Worm (Caenorhabditis elegans) whole organism, L3 larva: ENCODE results near the gene F08F8.11.

Experiments used
- R02D3.7 ChIP-seq: fragments of 150-350 bp; optimal IDR thresholded peaks from 2 replicates; lab custom pipeline; 2014; ENCODE audit warnings: missing biosample characterization, missing genetic modification characterization
- ZK546.5 ChIP-seq: sonication (generic microtip); optimal IDR thresholded peaks from 2 replicates; lab custom pipeline; 2017; ENCODE audit warnings: missing biosample characterization, missing genetic modification characterization
- aly-2 ChIP-seq: fragments of 150-350 bp; optimal IDR thresholded peaks from 2 replicates; lab custom pipeline; 2014; ENCODE audit warnings: missing biosample characterization, missing genetic modification characterization
- ama-1 ChIP-seq: fragments of 150-350 bp; optimal IDR thresholded peaks from 2 replicates; lab custom pipeline; 2018
- ceh-16 ChIP-seq: sonication (generic microtip); optimal IDR thresholded peaks from 2 replicates; lab custom pipeline; 2017; ENCODE audit warnings: missing biosample characterization, missing genetic modification characterization
- ceh-28 ChIP-seq: fragments of 150-350 bp; optimal IDR thresholded peaks from 2 replicates; lab custom pipeline; 2014; ENCODE audit warnings: missing biosample characterization, missing genetic modification reagents, missing genetic modification characterization
- ceh-82 ChIP-seq: fragments of 150-350 bp; optimal IDR thresholded peaks from 2 replicates; lab custom pipeline; 2014; ENCODE audit warnings: missing biosample characterization, missing genetic modification characterization
- ceh-9 ChIP-seq: sonication (generic microtip); optimal IDR thresholded peaks from 2 replicates; lab custom pipeline; 2018; ENCODE audit warnings: missing biosample characterization, missing genetic modification characterization
- daf-12 ChIP-seq: fragments of 150-350 bp; optimal IDR thresholded peaks from 2 replicates; lab custom pipeline; 2014; ENCODE audit warnings: missing biosample characterization, missing genetic modification reagents, missing genetic modification characterization
- egl-27 ChIP-seq: sonication (generic microtip); optimal IDR thresholded peaks from 4 replicates; lab custom pipeline; 2017; ENCODE audit warnings: missing biosample characterization, missing genetic modification reagents, missing genetic modification characterization
- egl-5 ChIP-seq: fragments of 150-350 bp; optimal IDR thresholded peaks from 2 replicates; lab custom pipeline; 2017; ENCODE audit warnings: missing biosample characterization, missing genetic modification reagents, missing genetic modification characterization, inconsistent platforms
- elt-1 ChIP-seq: fragments of 150-350 bp; optimal IDR thresholded peaks from 2 replicates; lab custom pipeline; 2014; ENCODE audit warnings: missing biosample characterization, missing genetic modification characterization
- elt-2 ChIP-seq: sonication (generic microtip); optimal IDR thresholded peaks from 2 replicates; lab custom pipeline; 2016; ENCODE audit warnings: missing genetic modification reagents, mild to moderate bottlenecking, missing genetic modification characterization, missing compliant biosample characterization
- elt-3 ChIP-seq, 3 experiments: fragments of 150-350 bp in 1 of 3; sonication (generic microtip) in 2 of 3; optimal IDR thresholded peaks; 2 replicates in 2 of 3; 4 replicates in 1 of 3; lab custom pipeline; 2014 to 2017; ENCODE audit warnings: missing biosample characterization in 3 of 3, missing genetic modification characterization in 3 of 3
- eor-1 ChIP-seq, 2 experiments: fragments of 150-350 bp; optimal IDR thresholded peaks; 2 replicates each; lab custom pipeline; 2014 to 2018; ENCODE audit warnings: missing biosample characterization in 2 of 2, missing genetic modification characterization in 2 of 2
- fkh-10 ChIP-seq: sonication (generic microtip); optimal IDR thresholded peaks from 2 replicates; lab custom pipeline; 2017; ENCODE audit warnings: missing biosample characterization, missing genetic modification reagents, missing genetic modification characterization
- fkh-2 ChIP-seq: fragments of 150-350 bp; optimal IDR thresholded peaks from 2 replicates; lab custom pipeline; 2014; ENCODE audit warnings: missing biosample characterization, missing genetic modification reagents, missing genetic modification characterization
- fos-1 ChIP-seq: fragments of 150-350 bp; optimal IDR thresholded peaks from 2 replicates; lab custom pipeline; 2014; ENCODE audit warnings: missing biosample characterization, missing genetic modification characterization
- hmg-11 ChIP-seq: sonication (generic microtip); optimal IDR thresholded peaks from 2 replicates; lab custom pipeline; 2016; ENCODE audit warnings: missing genetic modification characterization, missing compliant biosample characterization
- jun-1 ChIP-seq: fragments of 150-350 bp; optimal IDR thresholded peaks from 2 replicates; lab custom pipeline; 2014; ENCODE audit warnings: missing biosample characterization, missing genetic modification reagents, missing genetic modification characterization
- lin-15B ChIP-seq: fragments of 150-350 bp; optimal IDR thresholded peaks from 2 replicates; lab custom pipeline; 2014; ENCODE audit warnings: missing biosample characterization, missing genetic modification characterization
- lin-39 ChIP-seq: fragments of 150-350 bp; optimal IDR thresholded peaks from 2 replicates; lab custom pipeline; 2018; ENCODE audit warnings: missing biosample characterization, missing genetic modification reagents, missing genetic modification characterization
- lsy-12 ChIP-seq: sonication (generic microtip); optimal IDR thresholded peaks from 2 replicates; lab custom pipeline; 2016; ENCODE audit warnings: mild to moderate bottlenecking, missing genetic modification characterization, missing compliant biosample characterization
- mdl-1 ChIP-seq: fragments of 150-350 bp; optimal IDR thresholded peaks from 2 replicates; lab custom pipeline; 2014; ENCODE audit warnings: missing biosample characterization, missing genetic modification characterization
- mml-1 ChIP-seq: fragments of 150-350 bp; sonication (generic microtip); optimal IDR thresholded peaks from 3 replicates; lab custom pipeline; 2014; ENCODE audit warnings: missing biosample characterization, missing genetic modification characterization
- nfya-1 ChIP-seq: sonication (generic microtip); optimal IDR thresholded peaks from 2 replicates; lab custom pipeline; 2017; ENCODE audit warnings: missing genetic modification characterization, mild to moderate bottlenecking, missing compliant biosample characterization, antibody characterized with exemption, moderate library complexity; ENCODE audit not compliant: insufficient read depth
- nhr-11 ChIP-seq: fragments of 150-350 bp; optimal IDR thresholded peaks from 2 replicates; lab custom pipeline; 2014; ENCODE audit warnings: missing biosample characterization, missing genetic modification characterization
- nhr-12 ChIP-seq: fragments of 150-350 bp; optimal IDR thresholded peaks from 2 replicates; lab custom pipeline; 2014; ENCODE audit warnings: missing biosample characterization, missing genetic modification characterization
- nhr-23 ChIP-seq: fragments of 150-350 bp; optimal IDR thresholded peaks from 2 replicates; lab custom pipeline; 2014; ENCODE audit warnings: missing biosample characterization, missing genetic modification reagents, missing genetic modification characterization
- nhr-237 ChIP-seq: fragments of 150-350 bp; optimal IDR thresholded peaks from 2 replicates; lab custom pipeline; 2014; ENCODE audit warnings: missing biosample characterization, missing genetic modification characterization
- nhr-25 ChIP-seq: sonication (generic microtip); optimal IDR thresholded peaks from 2 replicates; lab custom pipeline; 2017; ENCODE audit warnings: missing biosample characterization, missing genetic modification characterization
- nhr-28 ChIP-seq: fragments of 150-350 bp; optimal IDR thresholded peaks from 2 replicates; lab custom pipeline; 2014; ENCODE audit warnings: missing biosample characterization, missing genetic modification characterization
- nhr-43 ChIP-seq: sonication (generic microtip); optimal IDR thresholded peaks from 2 replicates; lab custom pipeline; 2016; ENCODE audit warnings: mild to moderate bottlenecking, missing genetic modification characterization, missing compliant biosample characterization; ENCODE audit not compliant: poor library complexity, severe bottlenecking
- nhr-67 ChIP-seq: fragments of 150-350 bp; optimal IDR thresholded peaks from 2 replicates; lab custom pipeline; 2014; ENCODE audit warnings: missing biosample characterization, missing genetic modification characterization
- nhr-76 ChIP-seq: fragments of 150-350 bp; sonication (generic microtip); optimal IDR thresholded peaks from 5 replicates; lab custom pipeline; 2014; ENCODE audit warnings: missing biosample characterization, missing genetic modification characterization
- nhr-77 ChIP-seq: fragments of 150-350 bp; optimal IDR thresholded peaks from 2 replicates; lab custom pipeline; 2014; ENCODE audit warnings: missing biosample characterization, missing genetic modification characterization
- pha-4 ChIP-seq: fragments of 150-350 bp; optimal IDR thresholded peaks from 2 replicates; lab custom pipeline; 2014; ENCODE audit warnings: missing biosample characterization, missing genetic modification reagents, missing genetic modification characterization
- pqm-1 ChIP-seq: fragments of 150-350 bp; optimal IDR thresholded peaks from 2 replicates; lab custom pipeline; 2017; ENCODE audit warnings: missing biosample characterization, missing genetic modification characterization, inconsistent platforms
- sea-2 ChIP-seq: fragments of 150-350 bp; sonication (generic microtip); optimal IDR thresholded peaks from 4 replicates; lab custom pipeline; 2014; ENCODE audit warnings: missing biosample characterization, missing genetic modification reagents, missing genetic modification characterization
- skn-1 ChIP-seq: fragments of 150-350 bp; optimal IDR thresholded peaks from 2 replicates; lab custom pipeline; 2014; ENCODE audit warnings: missing biosample characterization, missing genetic modification characterization
- snpc-4 ChIP-seq: fragments of 150-350 bp; optimal IDR thresholded peaks from 2 replicates; lab custom pipeline; 2014; ENCODE audit warnings: missing biosample characterization, missing genetic modification characterization
- tbx-2 ChIP-seq: sonication (generic microtip); optimal IDR thresholded peaks from 2 replicates; lab custom pipeline; 2016; ENCODE audit warnings: mild to moderate bottlenecking, missing genetic modification characterization, missing compliant biosample characterization
- unc-39 ChIP-seq: sonication (generic microtip); optimal IDR thresholded peaks from 4 replicates; lab custom pipeline; 2017; ENCODE audit warnings: missing biosample characterization, missing genetic modification characterization
- unc-62 ChIP-seq: fragments of 150-350 bp; sonication (generic microtip); optimal IDR thresholded peaks from 4 replicates; lab custom pipeline; 2014; ENCODE audit warnings: missing biosample characterization, missing genetic modification reagents, missing genetic modification characterization
- zag-1 ChIP-seq: fragments of 150-350 bp; optimal IDR thresholded peaks from 2 replicates; lab custom pipeline; 2014; ENCODE audit warnings: missing biosample characterization, missing genetic modification characterization
- ztf-11 ChIP-seq: fragments of 150-350 bp; optimal IDR thresholded peaks from 2 replicates; lab custom pipeline; 2014; ENCODE audit warnings: missing biosample characterization, missing genetic modification characterization
- ztf-4 ChIP-seq: fragments of 150-350 bp; optimal IDR thresholded peaks from 2 replicates; lab custom pipeline; 2014; ENCODE audit warnings: missing biosample characterization, missing genetic modification characterization

Gene F08F8.11

ce11 chrIII:7375434-7375833, 9.7 kb downstream of the F08F8.11 start:
- TF ChIP-seq hmg-11 (tag; lab: Kevin White, UChicago) (no peak), egl-5 (tag; lab: Kevin White, UChicago) (no peak), ceh-16 (tag; lab: Kevin White, UChicago) (no peak), nhr-43 (tag; lab: Kevin White, UChicago) (no peak), fkh-10 (GFP tag; lab: Kevin White, UChicago) (no peak), nhr-11 (no peak), elt-1 (tag; lab: Kevin White, UChicago) (no peak), daf-12 (no peak), ceh-28 (peak; percentile 65), ama-1 (peak; percentile 83), lin-15B (tag; lab: Kevin White, UChicago) (no peak), fos-1 (no peak), nhr-12 (tag; lab: Kevin White, UChicago) (no peak), nhr-77 (no peak), mdl-1 (no peak), egl-27 (tag; lab: Kevin White, UChicago) (no peak), sea-2 (GFP tag; lab: Kevin White, UChicago) (no peak), unc-39 (tag; lab: Kevin White, UChicago) (no peak), lin-39 (tag; lab: Kevin White, UChicago) (no peak), ceh-9 (tag; lab: Kevin White, UChicago) (no peak), nhr-76 (no peak), nhr-67 (tag; lab: Kevin White, UChicago) (no peak), elt-3 (tag; optimal IDR thresholded peaks at IDR 0.05; lab: Kevin White, UChicago) (peak in 2 of 3 experiments; percentile 44 to 91), nfya-1 (tag; lab: Kevin White, UChicago) (no peak), ztf-4 (no peak), nhr-25 (tag; lab: Kevin White, UChicago) (peak; percentile 14), nhr-23 (tag; lab: Kevin White, UChicago) (peak; percentile 62), elt-2 (tag; lab: Kevin White, UChicago) (peak; percentile 86), snpc-4 (no peak), R02D3.7 (peak; percentile 14), zag-1 (tag; lab: Kevin White, UChicago) (no peak), eor-1 (tag; optimal IDR thresholded peaks at IDR 0.05; lab: Kevin White, UChicago) (no peak), lsy-12 (tag; lab: Kevin White, UChicago) (no peak), tbx-2 (tag; lab: Kevin White, UChicago) (no peak), aly-2 (tag; lab: Kevin White, UChicago) (no peak), ZK546.5 (tag; lab: Kevin White, UChicago) (no peak), jun-1 (no peak), nhr-28 (tag; lab: Kevin White, UChicago) (no peak), nhr-237 (tag; lab: Kevin White, UChicago) (no peak), unc-62 (GFP tag; lab: Kevin White, UChicago) (no peak), ztf-11 (tag; lab: Kevin White, UChicago) (no peak), fkh-2 (tag; lab: Kevin White, UChicago) (no peak), ceh-82 (tag; lab: Kevin White, UChicago) (no peak), mml-1 (tag; lab: Kevin White, UChicago) (peak; percentile 11), skn-1 (no peak)

- TF ChIP-seq lin-39 (tag; lab: Kevin White, UChicago) (peak; percentile 59), ztf-11 (tag; lab: Kevin White, UChicago) (no peak), fkh-2 (tag; lab: Kevin White, UChicago) (no peak), ZK546.5 (tag; lab: Kevin White, UChicago) (no peak), pqm-1 (tag; lab: Kevin White, UChicago) (peak; percentile 23), lsy-12 (tag; lab: Kevin White, UChicago) (peak; percentile 73), egl-27 (tag; lab: Kevin White, UChicago) (no peak), ztf-4 (no peak), elt-3 (tag; optimal IDR thresholded peaks at IDR 0.05; lab: Kevin White, UChicago) (peak; percentile 42 to 71 (median 60)), tbx-2 (tag; lab: Kevin White, UChicago) (peak; percentile 61), ceh-82 (tag; lab: Kevin White, UChicago) (no peak), nhr-28 (tag; lab: Kevin White, UChicago) (no peak), aly-2 (tag; lab: Kevin White, UChicago) (no peak), mml-1 (tag; lab: Kevin White, UChicago) (peak; percentile 25), ceh-28 (no peak), hmg-11 (tag; lab: Kevin White, UChicago) (peak; percentile 11), zag-1 (tag; lab: Kevin White, UChicago) (no peak), daf-12 (no peak), elt-2 (tag; lab: Kevin White, UChicago) (peak; percentile 73), nhr-237 (tag; lab: Kevin White, UChicago) (no peak), mdl-1 (peak; percentile 94), nfya-1 (tag; lab: Kevin White, UChicago) (peak; percentile 57), ama-1 (peak; percentile 70), pha-4 (tag; lab: Kevin White, UChicago) (peak; percentile 58), unc-62 (GFP tag; lab: Kevin White, UChicago) (peak; percentile 82), elt-1 (tag; lab: Kevin White, UChicago) (no peak), nhr-43 (tag; lab: Kevin White, UChicago) (peak; percentile 95), ceh-9 (tag; lab: Kevin White, UChicago) (no peak), ceh-16 (tag; lab: Kevin White, UChicago) (no peak), nhr-12 (tag; lab: Kevin White, UChicago) (no peak), nhr-67 (tag; lab: Kevin White, UChicago) (no peak), sea-2 (GFP tag; lab: Kevin White, UChicago) (no peak), nhr-76 (no peak), R02D3.7 (no peak), nhr-23 (tag; lab: Kevin White, UChicago) (peak; percentile 96)
Measured at ce11 chrIII:7376143-7376802, 10.6 kb downstream of the F08F8.11 start.
